Worm (Caenorhabditis elegans): ENCODE measurements around the gene T16G1.7.

- TF ChIP-seq lin-39 (tag; optimal IDR thresholded peaks at IDR 0.05) (no peak), unc-39 (tag; optimal IDR thresholded peaks at IDR 0.05) (no peak), nhr-76 (tag; optimal IDR thresholded peaks at IDR 0.05) (no peak), ama-1 (optimal IDR thresholded peaks at IDR 0.05) (no peak), nhr-25 (tag; optimal IDR thresholded peaks at IDR 0.05) (no peak), unc-62 (GFP tag; optimal IDR thresholded peaks at IDR 0.05) (no peak), zag-1 (tag; optimal IDR thresholded peaks at IDR 0.05) (no peak), sea-2 (GFP tag; optimal IDR thresholded peaks at IDR 0.05) (no peak), pqm-1 (tag; optimal IDR thresholded peaks at IDR 0.05) (no peak), elt-3 (tag; optimal IDR thresholded peaks at IDR 0.05) (no peak), pha-4 (tag; optimal IDR thresholded peaks at IDR 0.05) (peak; percentile 90), snpc-4 (tag; optimal IDR thresholded peaks at IDR 0.05) (no peak), nhr-11 (tag; optimal IDR thresholded peaks at IDR 0.05) (no peak), nhr-77 (tag; optimal IDR thresholded peaks at IDR 0.05) (no peak)
These were observed 28.2 kb downstream of the T16G1.7 start, which contains the start of gene ttr-29 for ce11 chrV:12906732-12907131.

Measured in whole organism, L3 larva.